Fruit fly (Drosophila melanogaster) whole organism, embryonic: ENCODE measurements around the gene GIIIspla2.

Experiments used
- Adf1 ChIP-seq: fragments of 200-800 bp; sonication (Bioruptor generic); IDR thresholded peaks from 2 replicates; pipeline ENCODE4 v1.3.6; 2022; ENCODE audit warnings: missing biosample characterization, missing genetic modification characterization
- Atf6 ChIP-seq: fragments of 200-800 bp; sonication (Bioruptor generic); IDR thresholded peaks from 2 replicates; pipeline ENCODE4 v1.3.6; 2022; ENCODE audit warnings: missing biosample characterization, missing genetic modification characterization
- CG1024 ChIP-seq: fragments of 200-800 bp; sonication (Bioruptor generic); IDR thresholded peaks from 2 replicates; pipeline ENCODE4 v1.3.6; 2022; ENCODE audit warnings: missing biosample characterization, missing genetic modification characterization
- CG10366 ChIP-seq: fragments of 200-800 bp; sonication (Bioruptor generic); IDR thresholded peaks from 2 replicates; pipeline ENCODE4 v1.3.6; 2022; ENCODE audit warnings: missing biosample characterization, missing genetic modification characterization
- CG10462 ChIP-seq: fragments of 200-800 bp; sonication (Bioruptor generic); optimal IDR thresholded peaks from 2 replicates; lab custom pipeline; 2016; ENCODE audit warnings: missing biosample characterization, missing genetic modification characterization
- CG11696 ChIP-seq: fragments of 200-800 bp; sonication (Bioruptor generic); IDR thresholded peaks from 2 replicates; pipeline ENCODE4 v1.3.6; 2022; ENCODE audit warnings: missing biosample characterization, missing genetic modification characterization
- CG13287 ChIP-seq: fragments of 200-800 bp; sonication (Bioruptor generic); IDR thresholded peaks from 2 replicates; pipeline ENCODE4 v1.3.6; 2022; ENCODE audit warnings: missing biosample characterization, missing genetic modification characterization; ENCODE audit not compliant: partially characterized antibody
- CG14860 ChIP-seq: fragments of 200-800 bp; sonication (Bioruptor generic); IDR thresholded peaks from 3 replicates; pipeline ENCODE4 v1.3.6; 2022; ENCODE audit warnings: missing biosample characterization, missing genetic modification characterization; ENCODE audit not compliant: partially characterized antibody
- CG17802 ChIP-seq: fragments of 200-800 bp; sonication (Bioruptor generic); optimal IDR thresholded peaks from 2 replicates; lab custom pipeline; 2018; ENCODE audit warnings: missing biosample characterization, mild to moderate bottlenecking, missing genetic modification characterization, moderate library complexity
- CG2202 ChIP-seq: fragments of 200-800 bp; sonication (Bioruptor generic); optimal IDR thresholded peaks from 2 replicates; lab custom pipeline; 2018; ENCODE audit warnings: missing biosample characterization, mild to moderate bottlenecking, missing genetic modification characterization
- CG32767 ChIP-seq: fragments of 200-800 bp; sonication (Bioruptor generic); IDR thresholded peaks from 2 replicates; pipeline ENCODE4 v1.3.6; 2022; ENCODE audit warnings: missing biosample characterization, missing genetic modification characterization
- CG34376 ChIP-seq: fragments of 200-800 bp; sonication (Bioruptor generic); optimal IDR thresholded peaks from 2 replicates; lab custom pipeline; 2018; ENCODE audit warnings: missing biosample characterization, mild to moderate bottlenecking, missing genetic modification characterization
- CG34422 ChIP-seq: fragments of 200-800 bp; sonication (Bioruptor generic); IDR thresholded peaks from 3 replicates; pipeline ENCODE4 v1.3.6; 2022; ENCODE audit warnings: missing biosample characterization, missing genetic modification characterization
- CG4328 ChIP-seq: fragments of 200-800 bp; sonication (Bioruptor generic); optimal IDR thresholded peaks from 3 replicates; lab custom pipeline; 2017; ENCODE audit warnings: missing biosample characterization, missing genetic modification reagents, missing genetic modification characterization
- CG43689 ChIP-seq: fragments of 200-800 bp; sonication (Bioruptor generic); IDR thresholded peaks from 2 replicates; pipeline ENCODE4 v1.3.6; 2022; ENCODE audit warnings: missing biosample characterization, missing genetic modification characterization
- CG6854 ChIP-seq: fragments of 200-800 bp; sonication (Bioruptor generic); optimal IDR thresholded peaks from 3 replicates; lab custom pipeline; 2017; ENCODE audit warnings: missing biosample characterization, mild to moderate bottlenecking, missing genetic modification characterization
- CG9215 ChIP-seq: fragments of 200-800 bp; sonication (Bioruptor generic); IDR thresholded peaks from 2 replicates; pipeline ENCODE4 v1.3.6; 2022; ENCODE audit warnings: missing biosample characterization, missing genetic modification characterization
- Dll ChIP-seq: fragments of 200-800 bp; sonication (Bioruptor generic); IDR thresholded peaks from 4 replicates; pipeline ENCODE4 v1.3.6; 2022; ENCODE audit warnings: missing biosample characterization, missing genetic modification characterization; ENCODE audit not compliant: partially characterized antibody
- Dp ChIP-seq: fragments of 200-800 bp; sonication (Bioruptor generic); optimal IDR thresholded peaks from 2 replicates; lab custom pipeline; 2018; ENCODE audit warnings: missing biosample characterization, mild to moderate bottlenecking, missing genetic modification characterization, moderate library complexity
- Dref ChIP-seq: fragments of 200-800 bp; sonication (Bioruptor generic); IDR thresholded peaks from 2 replicates; pipeline ENCODE4 v1.3.6; 2022; ENCODE audit warnings: missing biosample characterization, missing genetic modification characterization
- Hey ChIP-seq: fragments of 200-800 bp; sonication (Bioruptor generic); optimal IDR thresholded peaks from 3 replicates; lab custom pipeline; 2018; ENCODE audit warnings: missing biosample characterization, mild to moderate bottlenecking, missing genetic modification characterization
- Hr3 ChIP-seq: fragments of 200-800 bp; sonication (Bioruptor generic); optimal IDR thresholded peaks from 3 replicates; lab custom pipeline; 2016; ENCODE audit warnings: missing biosample characterization, missing genetic modification characterization
- Hr51 ChIP-seq, 2 experiments: fragments of 200-800 bp; sonication (Bioruptor generic); optimal IDR thresholded peaks; 2 replicates in 1 of 2; 3 replicates in 1 of 2; lab custom pipeline; 2016 to 2018; ENCODE audit warnings: missing biosample characterization in 2 of 2, missing genetic modification characterization in 2 of 2, mild to moderate bottlenecking in 1 of 2, moderate library complexity in 1 of 2
- Lpt ChIP-seq: fragments of >200 bp; optimal IDR thresholded peaks from 2 replicates; lab custom pipeline; 2018; ENCODE audit warnings: missing biosample characterization, missing genetic modification characterization
- Myb ChIP-seq: fragments of 200-800 bp; sonication (Bioruptor generic); optimal IDR thresholded peaks from 2 replicates; lab custom pipeline; 2016; ENCODE audit warnings: missing biosample characterization, missing genetic modification characterization
- PHDP ChIP-seq: fragments of 200-800 bp; sonication (Bioruptor generic); optimal IDR thresholded peaks from 3 replicates; lab custom pipeline; 2018; ENCODE audit warnings: missing biosample characterization, mild to moderate bottlenecking, missing genetic modification characterization, moderate library complexity
- Usf ChIP-seq: fragments of 200-800 bp; sonication (Bioruptor generic); optimal IDR thresholded peaks from 2 replicates; lab custom pipeline; 2017; ENCODE audit warnings: missing genotype, missing biosample characterization, missing genetic modification characterization
- abd-A ChIP-seq: fragments of 200-800 bp; sonication (Bioruptor generic); optimal IDR thresholded peaks from 3 replicates; lab custom pipeline; 2019; ENCODE audit warnings: missing biosample characterization, mild to moderate bottlenecking, missing genetic modification characterization, moderate library complexity
- al ChIP-seq: fragments of 200-800 bp; sonication (Bioruptor generic); IDR thresholded peaks from 2 replicates; pipeline ENCODE4 v1.3.6; 2022; ENCODE audit warnings: missing biosample characterization, missing genetic modification characterization
- bbx ChIP-seq: fragments of 200-800 bp; sonication (Bioruptor generic); IDR thresholded peaks from 2 replicates; pipeline ENCODE4 v1.3.6; 2022; ENCODE audit warnings: missing biosample characterization, missing genetic modification characterization; ENCODE audit not compliant: partially characterized antibody
- crol ChIP-seq: fragments of 200-800 bp; sonication (Bioruptor generic); IDR thresholded peaks from 2 replicates; pipeline ENCODE4 v1.3.6; 2022; ENCODE audit warnings: missing biosample characterization, missing genetic modification characterization
- danr ChIP-seq: fragments of 200-800 bp; sonication (Bioruptor generic); IDR thresholded peaks from 2 replicates; pipeline ENCODE4 v1.3.6; 2022; ENCODE audit warnings: missing biosample characterization, missing genetic modification characterization
- ewg ChIP-seq: fragments of 200-800 bp; sonication (Bioruptor generic); optimal IDR thresholded peaks from 3 replicates; lab custom pipeline; 2017; ENCODE audit warnings: mild to moderate bottlenecking, missing biosample characterization, missing genetic modification reagents, missing genetic modification characterization
- eyg ChIP-seq: fragments of 200-800 bp; sonication (Bioruptor generic); optimal IDR thresholded peaks from 3 replicates; lab custom pipeline; 2016; ENCODE audit warnings: missing biosample characterization, missing genetic modification characterization
- fd96Cb ChIP-seq: fragments of 200-800 bp; sonication (Bioruptor generic); optimal IDR thresholded peaks from 2 replicates; lab custom pipeline; 2018; ENCODE audit warnings: missing biosample characterization, mild to moderate bottlenecking, missing genetic modification characterization, moderate library complexity
- gce ChIP-seq: fragments of 200-800 bp; sonication (Bioruptor generic); IDR thresholded peaks from 3 replicates; pipeline ENCODE4 v1.3.6; 2022; ENCODE audit warnings: missing biosample characterization, missing genetic modification characterization
- gcm ChIP-seq: fragments of 200-800 bp; sonication (Bioruptor generic); optimal IDR thresholded peaks from 2 replicates; lab custom pipeline; 2019; ENCODE audit warnings: missing biosample characterization, mild to moderate bottlenecking, missing genetic modification characterization, moderate library complexity
- grn ChIP-seq: fragments of 200-800 bp; sonication (Bioruptor generic); optimal IDR thresholded peaks from 3 replicates; lab custom pipeline; 2017; ENCODE audit warnings: missing biosample characterization, missing genetic modification characterization
- hb ChIP-seq: fragments of 200-800 bp; sonication (Bioruptor generic); IDR thresholded peaks from 3 replicates; pipeline ENCODE4 v1.3.6; 2022; ENCODE audit warnings: missing biosample characterization, missing genetic modification characterization; ENCODE audit not compliant: partially characterized antibody
- her ChIP-seq: fragments of 200-800 bp; sonication (Bioruptor generic); optimal IDR thresholded peaks from 2 replicates; lab custom pipeline; 2016; ENCODE audit warnings: missing biosample characterization, missing genetic modification characterization
- jing ChIP-seq: fragments of 200-800 bp; sonication (Bioruptor generic); optimal IDR thresholded peaks from 2 replicates; lab custom pipeline; 2018; ENCODE audit warnings: missing biosample characterization, mild to moderate bottlenecking, missing genetic modification characterization
- klu ChIP-seq: fragments of 200-800 bp; sonication (Bioruptor generic); IDR thresholded peaks from 2 replicates; pipeline ENCODE4 v1.3.6; 2022; ENCODE audit warnings: missing biosample characterization, missing genetic modification characterization
- lmd ChIP-seq: fragments of 200-800 bp; sonication (Bioruptor generic); IDR thresholded peaks from 2 replicates; pipeline ENCODE4 v1.3.6; 2022; ENCODE audit warnings: missing biosample characterization, missing genetic modification characterization
- nau ChIP-seq: fragments of 200-800 bp; sonication (Bioruptor generic); optimal IDR thresholded peaks from 3 replicates; lab custom pipeline; 2017; ENCODE audit warnings: missing biosample characterization, mild to moderate bottlenecking, missing genetic modification characterization, missing genetic modification reagents
- org-1 ChIP-seq: fragments of 200-800 bp; sonication (Bioruptor generic); optimal IDR thresholded peaks from 2 replicates; lab custom pipeline; 2017; ENCODE audit warnings: missing biosample characterization, missing genetic modification characterization
- sc ChIP-seq, 3 experiments: fragments of >200 bp in 2 of 3; fragments of 200-800 bp in 1 of 3; sonication (Bioruptor generic) in 1 of 3; optimal IDR thresholded peaks; 2 replicates in 2 of 3; 3 replicates in 1 of 3; lab custom pipeline; 2017; ENCODE audit warnings: mild to moderate bottlenecking in 1 of 3, missing biosample characterization in 1 of 3, missing genetic modification characterization in 1 of 3, missing genetic modification reagents in 1 of 3
- slbo ChIP-seq: fragments of 200-800 bp; sonication (Bioruptor generic); IDR thresholded peaks from 2 replicates; pipeline ENCODE4 v1.3.6; 2022; ENCODE audit warnings: missing biosample characterization, missing genetic modification characterization
- slp2 ChIP-seq: fragments of 200-800 bp; sonication (Bioruptor generic); optimal IDR thresholded peaks from 2 replicates; lab custom pipeline; 2016; ENCODE audit warnings: missing biosample characterization, missing genetic modification characterization
- tup ChIP-seq: fragments of 200-800 bp; sonication (Bioruptor generic); optimal IDR thresholded peaks from 2 replicates; lab custom pipeline; 2016; ENCODE audit warnings: missing biosample characterization, mild to moderate bottlenecking, missing genetic modification characterization, moderate library complexity
- twi ChIP-seq: fragments of 200-800 bp; optimal IDR thresholded peaks from 2 replicates; lab custom pipeline; 2019; ENCODE audit warnings: missing biosample characterization, mild to moderate bottlenecking, missing genetic modification characterization, moderate library complexity
- vvl ChIP-seq: fragments of 200-800 bp; sonication (Bioruptor generic); IDR thresholded peaks from 2 replicates; pipeline ENCODE4 v1.3.6; 2022; ENCODE audit warnings: missing biosample characterization, missing genetic modification characterization
- wdn ChIP-seq: fragments of 200-800 bp; sonication (Bioruptor generic); IDR thresholded peaks from 2 replicates; pipeline ENCODE4 v1.3.6; 2022; ENCODE audit warnings: missing biosample characterization, missing genetic modification characterization

GIIIspla2 gene

DNA sequence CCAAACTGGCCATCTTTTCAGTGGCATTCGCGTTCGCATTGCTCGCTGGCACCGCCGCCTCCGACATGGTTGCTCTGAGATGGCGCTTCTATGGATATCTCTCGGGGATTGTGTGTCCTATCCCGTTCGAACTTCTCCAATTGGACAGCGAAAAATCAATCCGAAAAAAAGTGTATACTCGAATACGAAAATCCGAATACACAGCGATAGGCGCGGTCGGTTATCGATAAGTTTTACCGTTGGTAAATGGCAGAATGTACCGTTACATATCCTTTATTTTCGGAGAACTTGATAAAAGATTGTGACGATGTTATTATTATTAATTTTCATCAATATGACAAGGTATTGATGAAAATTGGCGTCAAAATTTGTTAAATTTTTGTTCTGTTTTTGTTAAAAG, 5.4 kb upstream of the GIIIspla2 start, which contains the start of gene Gbeta5 (continued):
- TF ChIP-seq bbx (GFP tag; lab: Robert Waterston, UW) (peak; percentile 14; the same call in 1 of the 2 replicates), CG34376 (GFP tag; lab: Kevin White, UChicago) (no peak), fd96Cb (tag; lab: Kevin White, UChicago) (no peak), PHDP (tag; lab: Kevin White, UChicago) (no peak), Dll (GFP tag; lab: Robert Waterston, UW) (no peak), Dref (GFP tag; lab: Robert Waterston, UW) (peak; percentile 49), slbo (GFP tag; lab: Robert Waterston, UW) (no peak), sc (optimal IDR thresholded peaks at IDR 0.05; lab: Kevin White, UChicago) (no peak), sc (GFP tag; optimal IDR thresholded peaks at IDR 0.05; lab: Kevin White, UChicago) (no peak), CG1024 (no peak), CG9215 (GFP tag; lab: Robert Waterston, UW) (no peak), CG6854 (GFP tag; lab: Kevin White, UChicago) (no peak), twi (no peak), eyg (GFP tag; lab: Kevin White, UChicago) (no peak), CG11696 (GFP tag; lab: Robert Waterston, UW) (no peak), jing (no peak), tup (no peak), CG2202 (tag; lab: Kevin White, UChicago) (no peak), Hr51 (GFP tag; optimal IDR thresholded peaks at IDR 0.05; lab: Kevin White, UChicago) (no peak), Hey (tag; lab: Kevin White, UChicago) (no peak), CG34422 (GFP tag; lab: Robert Waterston, UW) (no peak), Dp (GFP tag; lab: Kevin White, UChicago) (no peak), CG10462 (GFP tag; lab: Kevin White, UChicago) (peak; percentile 17), gce (GFP tag; lab: Robert Waterston, UW) (no peak), her (GFP tag; lab: Kevin White, UChicago) (no peak), CG32767 (GFP tag; lab: Robert Waterston, UW) (peak; percentile 70; the same call in 1 of the 2 replicates), nau (GFP tag; lab: Kevin White, UChicago) (no peak), slp2 (GFP tag; lab: Kevin White, UChicago) (no peak), CG17802 (no peak), Hr3 (no peak), Adf1 (GFP tag; lab: Robert Waterston, UW) (no peak), Atf6 (GFP tag; lab: Robert Waterston, UW) (no peak)
- TF ChIP-seq, all 482 proteins: peak for 10

DNA sequence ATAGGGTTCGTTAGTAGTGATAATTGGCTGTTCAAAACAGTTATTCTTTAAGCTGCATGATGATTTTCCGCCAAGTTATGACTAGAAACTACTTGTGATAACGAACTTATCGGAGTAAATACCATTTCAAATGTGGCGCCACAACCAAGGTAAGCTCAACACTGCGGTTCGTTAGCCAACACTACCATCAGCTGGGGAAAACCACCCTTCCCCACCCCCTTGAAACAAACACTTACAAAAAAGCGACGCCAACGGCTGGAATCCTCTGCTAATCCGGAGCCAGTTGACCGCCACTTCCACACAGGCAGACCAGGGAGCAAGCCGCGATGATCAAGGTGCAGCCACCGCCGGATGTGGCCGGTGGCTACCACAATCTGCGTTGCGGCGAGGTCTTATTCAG, 4.7 kb upstream of the GIIIspla2 start, which contains the start of gene CG18262:
TSS of gene CG18262 (plus strand) at position 231 of the 400 bp plus-strand sequence.
- TF ChIP-seq CG10366 (GFP tag; lab: Robert Waterston, UW) (no peak), al (no peak), lmd (GFP tag; lab: Robert Waterston, UW) (no peak), abd-A (tag; lab: Kevin White, UChicago) (no peak), klu (no peak), Myb (GFP tag; lab: Kevin White, UChicago) (peak; percentile 33), Usf (GFP tag; lab: Kevin White, UChicago) (no peak), ewg (GFP tag; lab: Kevin White, UChicago) (no peak), hb (GFP tag; lab: Robert Waterston, UW) (no peak), danr (GFP tag; lab: Robert Waterston, UW) (no peak), CG4328 (no peak), wdn (no peak), org-1 (GFP tag; lab: Kevin White, UChicago) (no peak), crol (GFP tag; lab: Robert Waterston, UW) (peak; percentile 83), CG13287 (GFP tag; lab: Robert Waterston, UW) (peak; percentile 8; the same call in 1 of the 2 replicates), gcm (GFP tag; lab: Kevin White, UChicago) (no peak), CG43689 (GFP tag; lab: Robert Waterston, UW) (no peak), vvl (GFP tag; lab: Robert Waterston, UW) (no peak), CG14860 (GFP tag; lab: Robert Waterston, UW) (no peak), Lpt (GFP tag; lab: Kevin White, UChicago) (no peak), grn (no peak)
